Worm (Caenorhabditis elegans) whole organism, mixed stage, embryonic: Measurements from ENCODE around the gene C07H6.2.

Source experiments
- blmp-1 ChIP-seq: fragments of 150-350 bp; optimal IDR thresholded peaks from 2 replicates; lab custom pipeline; 2014; ENCODE audit warnings: missing biosample characterization, missing genetic modification characterization
- ces-1 ChIP-seq: fragments of 150-350 bp; optimal IDR thresholded peaks from 2 replicates; lab custom pipeline; 2014; ENCODE audit warnings: missing biosample characterization, missing genetic modification reagents, missing genetic modification characterization
- mab-5 ChIP-seq: fragments of 150-350 bp; optimal IDR thresholded peaks from 2 replicates; lab custom pipeline; 2014; ENCODE audit warnings: missing biosample characterization, missing genetic modification characterization
- nhr-2 ChIP-seq: fragments of 150-350 bp; optimal IDR thresholded peaks from 2 replicates; lab custom pipeline; 2014; ENCODE audit warnings: missing biosample characterization, missing genetic modification characterization
- nhr-237 ChIP-seq: fragments of 150-350 bp; optimal IDR thresholded peaks from 2 replicates; lab custom pipeline; 2014; ENCODE audit warnings: missing biosample characterization, missing genetic modification characterization
- nhr-28 ChIP-seq: fragments of 150-350 bp; optimal IDR thresholded peaks from 2 replicates; lab custom pipeline; 2014; ENCODE audit warnings: missing biosample characterization, missing genetic modification characterization
- nhr-76 ChIP-seq: sonication (generic microtip); optimal IDR thresholded peaks from 2 replicates; lab custom pipeline; 2017; ENCODE audit warnings: missing biosample characterization, missing genetic modification characterization
- sptf-1 ChIP-seq: sonication (generic microtip); optimal IDR thresholded peaks from 2 replicates; lab custom pipeline; 2017; ENCODE audit warnings: mild to moderate bottlenecking, missing genetic modification characterization, moderate library complexity, missing compliant biosample characterization
- unc-39 ChIP-seq: fragments of 150-350 bp; optimal IDR thresholded peaks from 2 replicates; lab custom pipeline; 2014; ENCODE audit warnings: missing biosample characterization, missing genetic modification characterization
- ztf-11 ChIP-seq: fragments of 150-350 bp; optimal IDR thresholded peaks from 2 replicates; lab custom pipeline; 2014; ENCODE audit warnings: missing biosample characterization, missing genetic modification characterization

- TF ChIP-seq sptf-1 (tag; lab: Kevin White, UChicago), result no peak
- TF ChIP-seq nhr-76 (tag; lab: Kevin White, UChicago), result no peak
- TF ChIP-seq blmp-1 (tag; lab: Kevin White, UChicago), result no peak
- TF ChIP-seq ztf-11 (tag; lab: Kevin White, UChicago), result no peak
- TF ChIP-seq unc-39 (tag; lab: Kevin White, UChicago), result no peak
- no peak for TF ChIP-seq ces-1 (GFP tag; lab: Kevin White, UChicago)
- TF ChIP-seq nhr-237 (tag; lab: Kevin White, UChicago), result no peak
- no peak for TF ChIP-seq mab-5 (tag; lab: Kevin White, UChicago)
- no peak for TF ChIP-seq nhr-28 (tag; lab: Kevin White, UChicago)
- no peak for TF ChIP-seq nhr-2 (tag; lab: Kevin White, UChicago)
These were observed 13.8 kb upstream of the C07H6.2 start for ce11 chrIII:7506983-7507382.
